Fruit fly (Drosophila melanogaster) whole organism, embryonic: ENCODE measurements around the gene CG3009.

Experiments used
- Antp ChIP-seq: fragments of 200-800 bp; sonication (Bioruptor generic); optimal IDR thresholded peaks from 3 replicates; lab custom pipeline; 2016; ENCODE audit warnings: missing biosample characterization, missing genetic modification characterization
- Atf-2 ChIP-seq: fragments of 200-800 bp; sonication (Bioruptor generic); optimal IDR thresholded peaks from 2 replicates; lab custom pipeline; 2016; ENCODE audit warnings: missing biosample characterization, missing genetic modification characterization
- Awh ChIP-seq: fragments of 200-800 bp; sonication (Bioruptor generic); IDR thresholded peaks from 2 replicates; pipeline ENCODE4, ENCODE4 v1.3.6; 2022; ENCODE audit warnings: missing biosample characterization, missing genetic modification characterization
- CG11398 ChIP-seq: fragments of 200-800 bp; sonication (Bioruptor generic); optimal IDR thresholded peaks from 2 replicates; lab custom pipeline; 2016; ENCODE audit warnings: missing biosample characterization, missing genetic modification characterization
- CG12236 ChIP-seq: fragments of 200-800 bp; sonication (Bioruptor generic); optimal IDR thresholded peaks from 2 replicates; lab custom pipeline; 2016; ENCODE audit warnings: missing biosample characterization, missing genetic modification characterization
- CG14710 ChIP-seq: fragments of 200-800 bp; sonication (Bioruptor generic); optimal IDR thresholded peaks from 3 replicates; lab custom pipeline; 2019; ENCODE audit warnings: missing biosample characterization, mild to moderate bottlenecking, missing genetic modification characterization, moderate library complexity
- CG15479 ChIP-seq: fragments of 200-800 bp; sonication (Bioruptor generic); optimal IDR thresholded peaks from 3 replicates; lab custom pipeline; 2019; ENCODE audit warnings: missing biosample characterization, mild to moderate bottlenecking, missing genetic modification characterization, moderate library complexity
- CG15696 ChIP-seq: fragments of 200-800 bp; sonication (Bioruptor generic); optimal IDR thresholded peaks from 2 replicates; lab custom pipeline; 2019; ENCODE audit warnings: missing biosample characterization, mild to moderate bottlenecking, missing genetic modification characterization, moderate library complexity
- CG17912 ChIP-seq: fragments of 200-800 bp; sonication (Bioruptor generic); optimal IDR thresholded peaks from 2 replicates; lab custom pipeline; 2018; ENCODE audit warnings: missing biosample characterization, mild to moderate bottlenecking, missing genetic modification characterization
- CG2120 ChIP-seq: fragments of 200-800 bp; sonication (Bioruptor generic); optimal IDR thresholded peaks from 3 replicates; lab custom pipeline; 2016; ENCODE audit warnings: missing biosample characterization, missing genetic modification characterization
- CG31224 ChIP-seq: fragments of 200-800 bp; sonication (Bioruptor generic); IDR thresholded peaks from 2 replicates; pipeline ENCODE4 v1.3.6; 2022; ENCODE audit warnings: missing biosample characterization, missing genetic modification characterization
- CG3407 ChIP-seq: fragments of 200-800 bp; sonication (Bioruptor generic); optimal IDR thresholded peaks from 2 replicates; lab custom pipeline; 2018; ENCODE audit warnings: missing biosample characterization, mild to moderate bottlenecking, missing genetic modification characterization
- CG3838 ChIP-seq: fragments of 200-800 bp; sonication (Bioruptor generic); optimal IDR thresholded peaks from 3 replicates; lab custom pipeline; 2016; ENCODE audit warnings: missing biosample characterization, missing genetic modification characterization
- CG4282 ChIP-seq: fragments of 200-800 bp; sonication (Bioruptor generic); optimal IDR thresholded peaks from 2 replicates; lab custom pipeline; 2016; ENCODE audit warnings: missing biosample characterization, missing genetic modification characterization
- CG4707 ChIP-seq: fragments of 200-800 bp; sonication (Bioruptor generic); optimal IDR thresholded peaks from 2 replicates; lab custom pipeline; 2018; ENCODE audit warnings: missing biosample characterization, mild to moderate bottlenecking, missing genetic modification characterization, moderate library complexity
- CG8924 ChIP-seq: fragments of 200-800 bp; optimal IDR thresholded peaks from 3 replicates; lab custom pipeline; 2019; ENCODE audit warnings: missing biosample characterization, mild to moderate bottlenecking, missing genetic modification characterization, moderate library complexity
- Dfd ChIP-seq, 2 experiments: fragments of >200 bp; optimal IDR thresholded peaks; 2 replicates each; lab custom pipeline; 2017; ENCODE audit warnings: missing biosample characterization in 2 of 2, missing genetic modification characterization in 2 of 2
- Fer2 ChIP-seq: fragments of 200-800 bp; sonication (Bioruptor generic); optimal IDR thresholded peaks from 2 replicates; lab custom pipeline; 2018; ENCODE audit warnings: missing biosample characterization, mild to moderate bottlenecking, missing genetic modification characterization, moderate library complexity
- Gsc ChIP-seq: fragments of 200-800 bp; sonication (Bioruptor generic); IDR thresholded peaks from 2 replicates; pipeline ENCODE4 v1.3.6; 2022; ENCODE audit warnings: missing biosample characterization, missing genetic modification characterization
- Gug ChIP-seq: fragments of 200-800 bp; sonication (Bioruptor generic); IDR thresholded peaks from 4 replicates; pipeline ENCODE4 v1.3.6; 2022; ENCODE audit warnings: missing biosample characterization, missing genetic modification characterization
- HmgZ ChIP-seq: fragments of 200-800 bp; sonication (Bioruptor generic); optimal IDR thresholded peaks from 2 replicates; lab custom pipeline; 2018; ENCODE audit warnings: missing biosample characterization, mild to moderate bottlenecking, missing genetic modification characterization
- Hmx ChIP-seq: fragments of 200-800 bp; sonication (Bioruptor generic); optimal IDR thresholded peaks from 2 replicates; lab custom pipeline; 2016; ENCODE audit warnings: missing biosample characterization, missing genetic modification characterization
- Hr51 ChIP-seq, 2 experiments: fragments of 200-800 bp; sonication (Bioruptor generic); optimal IDR thresholded peaks; 2 replicates in 1 of 2; 3 replicates in 1 of 2; lab custom pipeline; 2016 to 2018; ENCODE audit warnings: missing biosample characterization in 2 of 2, missing genetic modification characterization in 2 of 2, mild to moderate bottlenecking in 1 of 2, moderate library complexity in 1 of 2
- Hr78 ChIP-seq, 2 experiments: fragments of 200-800 bp in 1 of 2; fragments of >200 bp in 1 of 2; sonication (Bioruptor generic) in 1 of 2; optimal IDR thresholded peaks; 2 replicates each; lab custom pipeline; 2017 to 2019; ENCODE audit warnings: missing biosample characterization in 2 of 2, missing genetic modification characterization in 2 of 2, mild to moderate bottlenecking in 1 of 2, moderate library complexity in 1 of 2
- MTF-1 ChIP-seq: fragments of 200-800 bp; sonication (Bioruptor generic); optimal IDR thresholded peaks from 2 replicates; lab custom pipeline; 2018; ENCODE audit warnings: missing biosample characterization, mild to moderate bottlenecking, missing genetic modification characterization, borderline replicate concordance
- Meics ChIP-seq: fragments of 200-800 bp; sonication (Bioruptor generic); optimal IDR thresholded peaks from 2 replicates; lab custom pipeline; 2017; ENCODE audit warnings: missing biosample characterization, mild to moderate bottlenecking, missing genetic modification characterization
- NC2β ChIP-seq: fragments of 200-800 bp; sonication (Bioruptor generic); optimal IDR thresholded peaks from 2 replicates; lab custom pipeline; 2016; ENCODE audit warnings: missing biosample characterization, missing genetic modification characterization
- NfI ChIP-seq: fragments of 200-800 bp; sonication (Bioruptor generic); optimal IDR thresholded peaks from 3 replicates; lab custom pipeline; 2018; ENCODE audit warnings: missing biosample characterization, mild to moderate bottlenecking, missing genetic modification characterization, moderate library complexity
- Pdp1 ChIP-seq, 2 experiments: fragments of 200-800 bp; sonication (Bioruptor generic); optimal IDR thresholded peaks; 3 replicates each; lab custom pipeline; 2016; ENCODE audit warnings: missing biosample characterization in 2 of 2, missing genetic modification characterization in 2 of 2, mild to moderate bottlenecking in 1 of 2, moderate library complexity in 1 of 2
- Poxn ChIP-seq: fragments of 200-800 bp; sonication (Bioruptor generic); IDR thresholded peaks from 2 replicates; pipeline ENCODE4 v1.3.6; 2022; ENCODE audit warnings: missing biosample characterization, missing genetic modification characterization
- Six4 ChIP-seq: fragments of 200-800 bp; sonication (Bioruptor generic); optimal IDR thresholded peaks from 2 replicates; lab custom pipeline; 2016; ENCODE audit warnings: missing biosample characterization, missing genetic modification characterization
- Sox100B ChIP-seq: fragments of 200-800 bp; sonication (Bioruptor generic); optimal IDR thresholded peaks from 3 replicates; lab custom pipeline; 2018; ENCODE audit warnings: missing biosample characterization, mild to moderate bottlenecking, missing genetic modification characterization
- ase ChIP-seq: fragments of 200-800 bp; sonication (Bioruptor generic); IDR thresholded peaks from 3 replicates; pipeline ENCODE4 v1.3.6; 2022; ENCODE audit warnings: missing biosample characterization, missing genetic modification characterization
- bsh ChIP-seq, 2 experiments: fragments of 200-800 bp; sonication (Bioruptor generic); optimal IDR thresholded peaks; 2 replicates each; lab custom pipeline; 2017 to 2018; ENCODE audit warnings: mild to moderate bottlenecking in 2 of 2, missing biosample characterization in 2 of 2, missing genetic modification characterization in 2 of 2, moderate library complexity in 1 of 2
- da ChIP-seq: fragments of 200-800 bp; sonication (Bioruptor generic); optimal IDR thresholded peaks from 2 replicates; lab custom pipeline; 2016; ENCODE audit warnings: missing biosample characterization, missing genetic modification characterization
- disco-r ChIP-seq: fragments of 200-800 bp; sonication (Bioruptor generic); optimal IDR thresholded peaks from 2 replicates; lab custom pipeline; 2016; ENCODE audit warnings: missing biosample characterization, missing genetic modification characterization
- en ChIP-seq: fragments of 200-800 bp; sonication (Bioruptor generic); optimal IDR thresholded peaks from 2 replicates; lab custom pipeline; 2016; ENCODE audit warnings: missing biosample characterization, missing genetic modification characterization
- gce ChIP-seq: fragments of 200-800 bp; sonication (Bioruptor generic); IDR thresholded peaks from 3 replicates; pipeline ENCODE4 v1.3.6; 2022; ENCODE audit warnings: missing biosample characterization, missing genetic modification characterization
- gcm ChIP-seq: fragments of 200-800 bp; sonication (Bioruptor generic); optimal IDR thresholded peaks from 2 replicates; lab custom pipeline; 2019; ENCODE audit warnings: missing biosample characterization, mild to moderate bottlenecking, missing genetic modification characterization, moderate library complexity
- gsb ChIP-seq: fragments of 200-800 bp; sonication (Bioruptor generic); IDR thresholded peaks from 2 replicates; pipeline ENCODE4 v1.3.6; 2022; ENCODE audit warnings: missing biosample characterization, missing genetic modification characterization
- hth ChIP-seq: fragments of >200 bp; optimal IDR thresholded peaks from 2 replicates; lab custom pipeline; 2017; ENCODE audit warnings: inconsistent platforms
- inv ChIP-seq: fragments of 200-800 bp; sonication (Bioruptor generic); IDR thresholded peaks from 2 replicates; pipeline ENCODE4 v1.3.6; 2022; ENCODE audit warnings: missing biosample characterization, missing genetic modification characterization; ENCODE audit not compliant: partially characterized antibody
- lola ChIP-seq, 3 experiments: fragments of >200 bp in 2 of 3; fragments of 200-800 bp in 1 of 3; sonication (Bioruptor generic) in 1 of 3; optimal IDR thresholded peaks; 2 replicates each; lab custom pipeline; 2017 to 2019; ENCODE audit warnings: missing biosample characterization in 3 of 3, missing genetic modification characterization in 3 of 3, mild to moderate bottlenecking in 1 of 3, moderate library complexity in 1 of 3
- pb ChIP-seq: fragments of 200-800 bp; sonication (Bioruptor generic); optimal IDR thresholded peaks from 3 replicates; lab custom pipeline; 2016; ENCODE audit warnings: missing biosample characterization, missing genetic modification characterization
- peb ChIP-seq: fragments of 200-800 bp; sonication (Bioruptor generic); IDR thresholded peaks from 2 replicates; pipeline ENCODE4 v1.3.6; 2022; ENCODE audit warnings: missing biosample characterization, missing genetic modification characterization
- phol ChIP-seq: fragments of 200-800 bp; sonication (Bioruptor generic); optimal IDR thresholded peaks from 3 replicates; lab custom pipeline; 2018; ENCODE audit warnings: missing biosample characterization, mild to moderate bottlenecking, missing genetic modification characterization, moderate library complexity
- ro ChIP-seq: fragments of 200-800 bp; sonication (Bioruptor generic); IDR thresholded peaks from 2 replicates; pipeline ENCODE4 v1.3.6; 2022; ENCODE audit warnings: missing biosample characterization, missing genetic modification characterization
- sim ChIP-seq: fragments of 200-800 bp; sonication (Bioruptor generic); IDR thresholded peaks from 2 replicates; pipeline ENCODE4 v1.3.6; 2022; ENCODE audit warnings: missing biosample characterization, missing genetic modification characterization
- sqz ChIP-seq: fragments of 200-800 bp; sonication (Bioruptor generic); optimal IDR thresholded peaks from 3 replicates; lab custom pipeline; 2018; ENCODE audit warnings: missing biosample characterization, mild to moderate bottlenecking, missing genetic modification characterization
- stc ChIP-seq: fragments of 200-800 bp; sonication (Bioruptor generic); IDR thresholded peaks from 2 replicates; pipeline ENCODE4 v1.3.6; 2022; ENCODE audit warnings: missing biosample characterization, missing genetic modification characterization
- ttk ChIP-seq: fragments of 200-800 bp; sonication (Bioruptor generic); IDR thresholded peaks from 2 replicates; pipeline ENCODE4 v2.1.2; 2022; ENCODE audit warnings: missing biosample characterization, missing genetic modification characterization
- zfh2 ChIP-seq: fragments of 200-800 bp; sonication (Bioruptor generic); optimal IDR thresholded peaks from 2 replicates; lab custom pipeline; 2016; ENCODE audit warnings: missing biosample characterization, missing genetic modification characterization

The CG3009 gene

dm6 chrX:4610481-4610880, 56.0 kb downstream of the CG3009 start (continued):
- TF ChIP-seq inv (GFP tag; lab: Robert Waterston, UW) (no peak), lola (GFP tag; optimal IDR thresholded peaks at IDR 0.05; lab: Kevin White, UChicago) (no peak), zfh2 (GFP tag; lab: Kevin White, UChicago) (peak; percentile 20), HmgZ (tag; lab: Kevin White, UChicago) (peak; percentile 7), stc (GFP tag; lab: Robert Waterston, UW) (no peak), Gug (GFP tag; lab: Robert Waterston, UW) (no peak), CG3838 (GFP tag; lab: Kevin White, UChicago) (no peak), Atf-2 (GFP tag; lab: Kevin White, UChicago) (no peak), Six4 (GFP tag; lab: Kevin White, UChicago) (no peak), en (GFP tag; lab: Kevin White, UChicago) (no peak), CG8924 (tag; lab: Kevin White, UChicago) (no peak), sqz (GFP tag; lab: Kevin White, UChicago) (no peak), MTF-1 (GFP tag; lab: Kevin White, UChicago) (no peak), Fer2 (no peak), peb (GFP tag; lab: Robert Waterston, UW) (no peak), Hr78 (GFP tag; optimal IDR thresholded peaks at IDR 0.05; lab: Kevin White, UChicago) (no peak), CG15479 (no peak), NfI (GFP tag; lab: Kevin White, UChicago) (no peak), Sox100B (GFP tag; lab: Kevin White, UChicago) (peak; percentile 8), disco-r (GFP tag; lab: Kevin White, UChicago) (no peak), CG31224 (GFP tag; lab: Robert Waterston, UW) (no peak), Pdp1 (GFP tag; optimal IDR thresholded peaks at IDR 0.05; lab: Kevin White, UChicago) (no peak), sim (GFP tag; lab: Robert Waterston, UW) (0 out of 2 replicates have a peak, but pooled peaks have one; percentile 17), ro (GFP tag; lab: Robert Waterston, UW) (no peak), da (GFP tag; lab: Kevin White, UChicago) (no peak), gce (no peak), CG4707 (no peak), pb (GFP tag; lab: Kevin White, UChicago) (no peak), Awh (GFP tag; lab: Robert Waterston, UW) (no peak; the same call in 1 of the 2 replicates), CG17912 (GFP tag; lab: Kevin White, UChicago) (no peak), NC2β (no peak), gsb (no peak), CG11398 (GFP tag; lab: Kevin White, UChicago) (no peak), Dfd (GFP tag; optimal IDR thresholded peaks at IDR 0.05; lab: Kevin White, UChicago) (no peak), Hmx (GFP tag; lab: Kevin White, UChicago) (no peak), Meics (GFP tag; lab: Kevin White, UChicago) (peak; percentile 44), hth (lab: Kevin White, UChicago) (no peak), ase (no peak), gcm (GFP tag; lab: Kevin White, UChicago) (no peak), CG2120 (GFP tag; lab: Kevin White, UChicago) (peak; percentile 64), bsh (GFP tag; optimal IDR thresholded peaks at IDR 0.05; lab: Kevin White, UChicago) (no peak), Gsc (GFP tag; lab: Robert Waterston, UW) (no peak), ttk (GFP tag; lab: Robert Waterston, UW) (no peak), CG15696 (no peak), Poxn (GFP tag; lab: Robert Waterston, UW) (no peak), CG4282 (no peak), Antp (GFP tag; lab: Kevin White, UChicago) (no peak), phol (tag; lab: Kevin White, UChicago) (no peak), CG14710 (no peak), CG12236 (GFP tag; lab: Kevin White, UChicago) (no peak), CG3407 (GFP tag; lab: Kevin White, UChicago) (peak; percentile 16), Hr51 (GFP tag; optimal IDR thresholded peaks at IDR 0.05; lab: Kevin White, UChicago) (no peak)
